Worm (Caenorhabditis elegans): ENCODE results near the gene C47E8.9.

Gene C47E8.9

ce11 chrV:14686231-14687105 is 23.4 kb downstream of the C47E8.9 start (continued):
- no peak for TF ChIP-seq lir-3 (tag; optimal IDR thresholded peaks at IDR 0.05)
- no peak for TF ChIP-seq pqm-1 (tag; optimal IDR thresholded peaks at IDR 0.05)
- no peak for TF ChIP-seq ces-1 (GFP tag; optimal IDR thresholded peaks at IDR 0.05)
- peak; percentile 24; the same call in 1 of the 2 replicates for TF ChIP-seq pha-4 (GFP tag; IDR thresholded peaks at IDR 0.05)
- no peak for TF ChIP-seq pha-4 (tag; optimal IDR thresholded peaks at IDR 0.05)
- no peak for TF ChIP-seq nhr-77 (tag; optimal IDR thresholded peaks at IDR 0.05)
- no peak for TF ChIP-seq F37D6.2 (tag; optimal IDR thresholded peaks at IDR 0.05)
- no peak for TF ChIP-seq mdl-1 (tag; optimal IDR thresholded peaks at IDR 0.05)
- no peak for TF ChIP-seq nhr-42 (GFP tag; IDR thresholded peaks at IDR 0.05)
- peak; percentile 84 for TF ChIP-seq ama-1 (optimal IDR thresholded peaks at IDR 0.05)
- no peak for TF ChIP-seq hlh-11 (tag; optimal IDR thresholded peaks at IDR 0.05)
- TF ChIP-seq F44E2.7 (GFP tag; IDR thresholded peaks at IDR 0.05): no peak
- no peak; the same call in 1 of the 2 replicates for TF ChIP-seq php-3 (GFP tag; IDR thresholded peaks at IDR 0.05)
- no peak for TF ChIP-seq dmd-9 (GFP tag; IDR thresholded peaks at IDR 0.05)
- no peak for TF ChIP-seq spr-1 (tag; optimal IDR thresholded peaks at IDR 0.05)
- peak; percentile 44; the same call in 1 of the 2 replicates for TF ChIP-seq snpc-1.2 (GFP tag; IDR thresholded peaks at IDR 0.05)
- no peak for TF ChIP-seq tra-1 (GFP tag; IDR thresholded peaks at IDR 0.05)
- TF ChIP-seq egl-27 (tag; optimal IDR thresholded peaks at IDR 0.05): no peak
- peak in 1 of 2 experiments; percentile 9 for TF ChIP-seq lsy-2 (tag; optimal IDR thresholded peaks at IDR 0.05)
- no peak for TF ChIP-seq dpl-1 (GFP tag; optimal IDR thresholded peaks at IDR 0.05)
- TF ChIP-seq ceh-62 (tag; optimal IDR thresholded peaks at IDR 0.05): no peak
- TF ChIP-seq fkh-10 (GFP tag; optimal IDR thresholded peaks at IDR 0.05): no peak
- TF ChIP-seq ztf-11 (tag; optimal IDR thresholded peaks at IDR 0.05): no peak
- no peak for TF ChIP-seq gei-8 (GFP tag; optimal IDR thresholded peaks at IDR 0.05)
- TF ChIP-seq skn-1 (tag; optimal IDR thresholded peaks at IDR 0.05): no peak
- TF ChIP-seq R02D3.7 (tag; optimal IDR thresholded peaks at IDR 0.05): no peak
- no peak for TF ChIP-seq F10B5.3 (tag; optimal IDR thresholded peaks at IDR 0.05)
- no peak for TF ChIP-seq snpc-4 (tag; optimal IDR thresholded peaks at IDR 0.05)
- no peak for TF ChIP-seq nhr-76 (tag; optimal IDR thresholded peaks at IDR 0.05)

- 0 out of 2 replicates have a peak, but pooled peaks have one; percentile 18 for TF ChIP-seq zfp-3 (GFP tag; conservative IDR thresholded peaks at IDR 0.05)
- no peak; the same call in none of the 2 replicates for TF ChIP-seq arid-1 (GFP tag; conservative IDR thresholded peaks at IDR 0.05)
- TF ChIP-seq lsy-2 (tag; optimal IDR thresholded peaks at IDR 0.05): no peak
- no peak for TF ChIP-seq nhr-28 (tag; optimal IDR thresholded peaks at IDR 0.05)
- TF ChIP-seq zag-1 (tag; optimal IDR thresholded peaks at IDR 0.05): no peak
- no peak for TF ChIP-seq ceh-32 (tag; optimal IDR thresholded peaks at IDR 0.05; ENCODE audit: poor library complexity)
- TF ChIP-seq dve-1 (tag; optimal IDR thresholded peaks at IDR 0.05; ENCODE audit: insufficient read depth): peak; percentile 24
- TF ChIP-seq mes-2 (tag; optimal IDR thresholded peaks at IDR 0.05; ENCODE audit: poor library complexity, severe bottlenecking): no peak
- peak; percentile 15; the same call in 1 of the 2 replicates for TF ChIP-seq madf-9 (GFP tag; conservative IDR thresholded peaks at IDR 0.05)
- TF ChIP-seq Y75B8A.6 (GFP tag; IDR thresholded peaks at IDR 0.05): no peak
- no peak for TF ChIP-seq lir-3 (tag; optimal IDR thresholded peaks at IDR 0.05)
- TF ChIP-seq skn-1 (tag; optimal IDR thresholded peaks at IDR 0.05): no peak
- TF ChIP-seq nhr-6 (tag; optimal IDR thresholded peaks at IDR 0.05): no peak
- TF ChIP-seq lin-39 (tag; optimal IDR thresholded peaks at IDR 0.05): no peak
- no peak for TF ChIP-seq hif-1 (tag; optimal IDR thresholded peaks at IDR 0.05)
- no peak for TF ChIP-seq dpl-1 (GFP tag; optimal IDR thresholded peaks at IDR 0.05)
- TF ChIP-seq F37D6.2 (tag; optimal IDR thresholded peaks at IDR 0.05): no peak
- TF ChIP-seq php-3 (GFP tag; IDR thresholded peaks at IDR 0.05): no peak
- no peak for TF ChIP-seq madf-5 (GFP tag; IDR thresholded peaks at IDR 0.05)
- TF ChIP-seq ztf-7 (tag; optimal IDR thresholded peaks at IDR 0.05): no peak
- TF ChIP-seq ZK337.2 (GFP tag; IDR thresholded peaks at IDR 0.05): no peak
- TF ChIP-seq ctbp-1 (GFP tag; IDR thresholded peaks at IDR 0.05): 0 out of 2 replicates have a peak, but pooled peaks have one; percentile 14
- 0 out of 2 replicates have a peak, but pooled peaks have one; percentile 8 for TF ChIP-seq dmd-6 (GFP tag; IDR thresholded peaks at IDR 0.05)
- TF ChIP-seq mxl-2 (GFP tag; conservative IDR thresholded peaks at IDR 0.05): no peak
These were observed 24.2 kb downstream of the C47E8.9 start for ce11 chrV:14687106-14687964.

All from whole organism, L4 larva.